Worm (Caenorhabditis elegans): Measurements from ENCODE around the gene sdz-33.

ce11 chrIII:11915666-11916065 lies 8.4 kb downstream of the sdz-33 start, which contains the start of the genes ndab-1 and npp-16:
- no peak for TF ChIP-seq unc-62 (GFP tag; optimal IDR thresholded peaks at IDR 0.05)
- TF ChIP-seq sea-2 (GFP tag; IDR thresholded peaks at IDR 0.05) = no peak
- no peak for TF ChIP-seq ama-1 (optimal IDR thresholded peaks at IDR 0.05)
- TF ChIP-seq ama-1 (GFP tag; optimal IDR thresholded peaks at IDR 0.05) = no peak
- no peak for TF ChIP-seq snpc-1.3 (tag; optimal IDR thresholded peaks at IDR 0.05; ENCODE audit: insufficient read depth)
- no peak for TF ChIP-seq ceh-91 (GFP tag; IDR thresholded peaks at IDR 0.05)
- no peak for TF ChIP-seq pha-4 (tag; optimal IDR thresholded peaks at IDR 0.05)
- TF ChIP-seq somi-1 (GFP tag; optimal IDR thresholded peaks at IDR 0.05) = no peak
- no peak for TF ChIP-seq T07F8.4 (tag; optimal IDR thresholded peaks at IDR 0.05)
- TF ChIP-seq F33H1.4 (GFP tag; IDR thresholded peaks at IDR 0.05) = peak; percentile 40; the same call in 1 of the 2 replicates
- TF ChIP-seq Y56A3A.18 (GFP tag; IDR thresholded peaks at IDR 0.05) = no peak
- no peak for TF ChIP-seq ets-4 (GFP tag; optimal IDR thresholded peaks at IDR 0.05)
- no peak for TF ChIP-seq egl-18 (GFP tag; IDR thresholded peaks at IDR 0.05)

Data from whole organism, young adult.